Worm (Caenorhabditis elegans): ENCODE results near the gene srw-115.

ce11 chrV:2964786-2965185 is 28.9 kb downstream of the srw-115 start, which contains the start of gene srh-88:
- no peak for TF ChIP-seq fkh-10 (GFP tag; optimal IDR thresholded peaks at IDR 0.05)
- TF ChIP-seq pha-4 (tag; optimal IDR thresholded peaks at IDR 0.05) = no peak
- TF ChIP-seq unc-3 (GFP tag; conservative IDR thresholded peaks at IDR 0.05) = no peak
- no peak for TF ChIP-seq unc-3 (tag; optimal IDR thresholded peaks at IDR 0.05)
- TF ChIP-seq ama-1 (optimal IDR thresholded peaks at IDR 0.05) = no peak
- TF ChIP-seq ceh-31 (tag; optimal IDR thresholded peaks at IDR 0.05) = no peak
- no peak for TF ChIP-seq ceh-6 (GFP tag; optimal IDR thresholded peaks at IDR 0.05)
- no peak for TF ChIP-seq nfya-1 (tag; optimal IDR thresholded peaks at IDR 0.05)
- TF ChIP-seq pat-9 (tag; optimal IDR thresholded peaks at IDR 0.05) = no peak
- TF ChIP-seq pax-1 (tag; optimal IDR thresholded peaks at IDR 0.05) = no peak
- TF ChIP-seq fax-1 (tag; optimal IDR thresholded peaks at IDR 0.05) = no peak
- TF ChIP-seq ceh-22 (tag; optimal IDR thresholded peaks at IDR 0.05) = no peak

All from whole organism, late embryonic.